Fruit fly (Drosophila melanogaster) whole organism, embryonic: ENCODE results near the gene CG15365.
A peak's percentile ranks its signal among the peaks of the same experiment; 100 is the strongest.

Source experiments
- Awh ChIP-seq: fragments of 200-800 bp; sonication (Bioruptor generic); IDR thresholded peaks from 2 replicates; pipeline ENCODE4, ENCODE4 v1.3.6; 2022; ENCODE audit warnings: missing biosample characterization, missing genetic modification characterization
- CG10366 ChIP-seq: fragments of 200-800 bp; sonication (Bioruptor generic); IDR thresholded peaks from 2 replicates; pipeline ENCODE4 v1.3.6; 2022; ENCODE audit warnings: missing biosample characterization, missing genetic modification characterization
- CG11085 ChIP-seq: fragments of 200-800 bp; sonication (Bioruptor generic); IDR thresholded peaks from 2 replicates; pipeline ENCODE4 v1.3.6; 2022; ENCODE audit warnings: missing biosample characterization, missing genetic modification characterization
- CG11695 ChIP-seq: fragments of 200-800 bp; sonication (Bioruptor generic); IDR thresholded peaks from 3 replicates; pipeline ENCODE4 v1.3.6; 2022; ENCODE audit warnings: missing biosample characterization, missing genetic modification characterization
- CG12236 ChIP-seq: fragments of 200-800 bp; sonication (Bioruptor generic); optimal IDR thresholded peaks from 2 replicates; lab custom pipeline; 2016; ENCODE audit warnings: missing biosample characterization, missing genetic modification characterization
- CG12391 ChIP-seq: fragments of 200-800 bp; sonication (Bioruptor generic); optimal IDR thresholded peaks from 3 replicates; lab custom pipeline; 2018; ENCODE audit warnings: missing biosample characterization, mild to moderate bottlenecking, missing genetic modification characterization, moderate library complexity
- CG15601 ChIP-seq: fragments of 200-800 bp; sonication (Bioruptor generic); optimal IDR thresholded peaks from 3 replicates; lab custom pipeline; 2019; ENCODE audit warnings: missing biosample characterization, mild to moderate bottlenecking, missing genetic modification characterization, moderate library complexity
- CG15696 ChIP-seq: fragments of 200-800 bp; sonication (Bioruptor generic); optimal IDR thresholded peaks from 2 replicates; lab custom pipeline; 2019; ENCODE audit warnings: missing biosample characterization, mild to moderate bottlenecking, missing genetic modification characterization, moderate library complexity
- CG16815 ChIP-seq: fragments of 200-800 bp; sonication (Bioruptor generic); optimal IDR thresholded peaks from 3 replicates; lab custom pipeline; 2017; ENCODE audit warnings: missing biosample characterization, mild to moderate bottlenecking, missing genetic modification characterization
- CG17385 ChIP-seq: fragments of 200-800 bp; sonication (Bioruptor generic); optimal IDR thresholded peaks from 3 replicates; lab custom pipeline; 2018; ENCODE audit warnings: missing biosample characterization, mild to moderate bottlenecking, missing genetic modification characterization
- CG1792 ChIP-seq: fragments of 200-800 bp; sonication (Bioruptor generic); optimal IDR thresholded peaks from 2 replicates; lab custom pipeline; 2016; ENCODE audit warnings: missing biosample characterization, missing genetic modification characterization
- CG2116 ChIP-seq: fragments of 200-800 bp; sonication (Bioruptor generic); optimal IDR thresholded peaks from 3 replicates; lab custom pipeline; 2018; ENCODE audit warnings: missing biosample characterization, mild to moderate bottlenecking, missing genetic modification characterization
- CG30431 ChIP-seq: fragments of 200-800 bp; sonication (Bioruptor generic); optimal IDR thresholded peaks from 2 replicates; lab custom pipeline; 2017; ENCODE audit warnings: missing biosample characterization, missing genetic modification characterization
- CG33213 ChIP-seq: fragments of 200-800 bp; sonication (Bioruptor generic); optimal IDR thresholded peaks from 3 replicates; lab custom pipeline; 2016; ENCODE audit warnings: missing biosample characterization, missing genetic modification characterization
- CG4424 ChIP-seq: fragments of 200-800 bp; sonication (Bioruptor generic); optimal IDR thresholded peaks from 3 replicates; lab custom pipeline; 2016; ENCODE audit warnings: missing biosample characterization, missing genetic modification characterization
- CG6272 ChIP-seq: fragments of 200-800 bp; sonication (Bioruptor generic); IDR thresholded peaks from 2 replicates; pipeline ENCODE4 v1.3.6; 2022; ENCODE audit warnings: missing biosample characterization, missing genetic modification characterization
- CG6689 ChIP-seq: fragments of 200-800 bp; sonication (Bioruptor generic); IDR thresholded peaks from 2 replicates; pipeline ENCODE4 v1.3.6; 2022; ENCODE audit warnings: missing biosample characterization, missing genetic modification characterization
- CG7556 ChIP-seq: fragments of 200-800 bp; sonication (Bioruptor generic); optimal IDR thresholded peaks from 2 replicates; lab custom pipeline; 2017; ENCODE audit warnings: missing biosample characterization, mild to moderate bottlenecking, missing genetic modification characterization
- CG8388 ChIP-seq: fragments of 200-800 bp; sonication (Bioruptor generic); optimal IDR thresholded peaks from 2 replicates; lab custom pipeline; 2019; ENCODE audit warnings: missing biosample characterization, mild to moderate bottlenecking, missing genetic modification characterization, moderate library complexity
- CG8944 ChIP-seq: fragments of 200-800 bp; sonication (Bioruptor generic); optimal IDR thresholded peaks from 3 replicates; lab custom pipeline; 2016; ENCODE audit warnings: missing biosample characterization, missing genetic modification characterization
- CG9932 ChIP-seq: fragments of 200-800 bp; sonication (Bioruptor generic); IDR thresholded peaks from 2 replicates; pipeline ENCODE4 v1.3.6; 2022; ENCODE audit warnings: missing biosample characterization, missing genetic modification characterization
- CkIIα-i1 ChIP-seq: fragments of 200-800 bp; sonication (Bioruptor generic); IDR thresholded peaks from 2 replicates; pipeline ENCODE4 v1.3.6; 2022; ENCODE audit warnings: missing biosample characterization, missing genetic modification characterization
- Doc2 ChIP-seq: fragments of 200-800 bp; sonication (Bioruptor generic); IDR thresholded peaks from 2 replicates; pipeline ENCODE4 v1.3.6; 2022; ENCODE audit warnings: missing biosample characterization, missing genetic modification characterization
- H15 ChIP-seq: fragments of 200-800 bp; sonication (Bioruptor generic); IDR thresholded peaks from 3 replicates; pipeline ENCODE4 v1.3.6; 2022; ENCODE audit warnings: missing biosample characterization, missing genetic modification characterization
- H2.0 ChIP-seq: fragments of 200-800 bp; sonication (Bioruptor generic); IDR thresholded peaks from 2 replicates; pipeline ENCODE4 v1.3.6; 2022; ENCODE audit warnings: missing biosample characterization, missing genetic modification characterization
- Hr51 ChIP-seq, 2 experiments: fragments of 200-800 bp; sonication (Bioruptor generic); optimal IDR thresholded peaks; 2 replicates in 1 of 2; 3 replicates in 1 of 2; lab custom pipeline; 2016 to 2018; ENCODE audit warnings: missing biosample characterization in 2 of 2, missing genetic modification characterization in 2 of 2, mild to moderate bottlenecking in 1 of 2, moderate library complexity in 1 of 2
- Rfx ChIP-seq: fragments of 200-800 bp; sonication (Bioruptor generic); IDR thresholded peaks from 2 replicates; pipeline ENCODE4 v1.3.6; 2022; ENCODE audit warnings: missing biosample characterization, missing genetic modification characterization
- Sox100B ChIP-seq: fragments of 200-800 bp; sonication (Bioruptor generic); optimal IDR thresholded peaks from 3 replicates; lab custom pipeline; 2018; ENCODE audit warnings: missing biosample characterization, mild to moderate bottlenecking, missing genetic modification characterization
- Tbp ChIP-seq: fragments of >200 bp; optimal IDR thresholded peaks from 2 replicates; lab custom pipeline; 2018; ENCODE audit warnings: missing biosample characterization, missing genetic modification characterization
- bab2 ChIP-seq: fragments of 200-800 bp; sonication (Bioruptor generic); optimal IDR thresholded peaks from 2 replicates; lab custom pipeline; 2016; ENCODE audit warnings: missing biosample characterization, missing genetic modification characterization
- btn ChIP-seq: fragments of 200-800 bp; sonication (Bioruptor generic); optimal IDR thresholded peaks from 2 replicates; lab custom pipeline; 2016; ENCODE audit warnings: missing biosample characterization, missing genetic modification characterization
- chm ChIP-seq: fragments of 200-800 bp; sonication (Bioruptor generic); IDR thresholded peaks from 2 replicates; pipeline ENCODE4 v1.3.6; 2022; ENCODE audit warnings: missing biosample characterization, missing genetic modification characterization
- cwo ChIP-seq: fragments of 200-800 bp; sonication (Bioruptor generic); optimal IDR thresholded peaks from 3 replicates; lab custom pipeline; 2017; ENCODE audit warnings: missing biosample characterization, missing genetic modification characterization, mild to moderate bottlenecking, moderate library complexity, missing genetic modification reagents
- dmrt99B ChIP-seq: fragments of 200-800 bp; sonication (Bioruptor generic); optimal IDR thresholded peaks from 2 replicates; lab custom pipeline; 2018; ENCODE audit warnings: missing biosample characterization, mild to moderate bottlenecking, missing genetic modification characterization, moderate library complexity
- ems ChIP-seq: fragments of 200-800 bp; sonication (Bioruptor generic); optimal IDR thresholded peaks from 3 replicates; lab custom pipeline; 2016; ENCODE audit warnings: missing biosample characterization, missing genetic modification characterization
- gcm ChIP-seq: fragments of 200-800 bp; sonication (Bioruptor generic); optimal IDR thresholded peaks from 2 replicates; lab custom pipeline; 2019; ENCODE audit warnings: missing biosample characterization, mild to moderate bottlenecking, missing genetic modification characterization, moderate library complexity
- gem ChIP-seq: fragments of 200-800 bp; sonication (Bioruptor generic); optimal IDR thresholded peaks from 2 replicates; lab custom pipeline; 2019; ENCODE audit warnings: missing biosample characterization, mild to moderate bottlenecking, missing genetic modification characterization, moderate library complexity
- ind ChIP-seq: fragments of 200-800 bp; sonication (Bioruptor generic); optimal IDR thresholded peaks from 3 replicates; lab custom pipeline; 2016; ENCODE audit warnings: missing biosample characterization, missing genetic modification characterization
- lov ChIP-seq, 2 experiments: fragments of 200-800 bp in 1 of 2; fragments of >200 bp in 1 of 2; sonication (Bioruptor generic) in 1 of 2; IDR thresholded peaks in 1 of 2; optimal IDR thresholded peaks in 1 of 2; 2 replicates in 1 of 2; 3 replicates in 1 of 2; pipeline versions ENCODE4 v1.3.6 to Lab custom; 2017 to 2022; ENCODE audit warnings: missing biosample characterization in 1 of 2, missing genetic modification characterization in 1 of 2
- luna ChIP-seq: fragments of 200-800 bp; sonication (Bioruptor generic); optimal IDR thresholded peaks from 2 replicates; lab custom pipeline; 2016; ENCODE audit warnings: missing biosample characterization, missing genetic modification characterization
- nerfin-1 ChIP-seq: fragments of 200-800 bp; sonication (Bioruptor generic); optimal IDR thresholded peaks from 3 replicates; lab custom pipeline; 2019; ENCODE audit warnings: missing biosample characterization, mild to moderate bottlenecking, missing genetic modification characterization, moderate library complexity
- nmo ChIP-seq: fragments of 200-800 bp; sonication (Bioruptor generic); optimal IDR thresholded peaks from 2 replicates; lab custom pipeline; 2018; ENCODE audit warnings: missing biosample characterization, mild to moderate bottlenecking, missing genetic modification characterization, moderate library complexity
- odd ChIP-seq: fragments of 200-800 bp; sonication (Bioruptor generic); optimal IDR thresholded peaks from 2 replicates; lab custom pipeline; 2017; ENCODE audit warnings: missing biosample characterization, mild to moderate bottlenecking, missing genetic modification characterization
- pros ChIP-seq: fragments of 200-800 bp; sonication (Bioruptor generic); optimal IDR thresholded peaks from 3 replicates; lab custom pipeline; 2019; ENCODE audit warnings: missing biosample characterization, mild to moderate bottlenecking, missing genetic modification characterization, moderate library complexity
- so ChIP-seq: fragments of 200-800 bp; sonication (Bioruptor generic); IDR thresholded peaks from 3 replicates; pipeline ENCODE4 v1.3.6; 2022; ENCODE audit warnings: missing biosample characterization, missing genetic modification characterization
- sob ChIP-seq: fragments of 200-800 bp; sonication (Bioruptor generic); IDR thresholded peaks from 2 replicates; pipeline ENCODE4 v1.3.6; 2022; ENCODE audit warnings: missing biosample characterization, missing genetic modification characterization
- trh ChIP-seq: fragments of 200-800 bp; sonication (Bioruptor generic); optimal IDR thresholded peaks from 2 replicates; lab custom pipeline; 2016; ENCODE audit warnings: missing biosample characterization, missing genetic modification characterization
- ttk ChIP-seq: fragments of 200-800 bp; sonication (Bioruptor generic); IDR thresholded peaks from 2 replicates; pipeline ENCODE4 v2.1.2; 2022; ENCODE audit warnings: missing biosample characterization, missing genetic modification characterization
- unpg ChIP-seq: fragments of 200-800 bp; sonication (Bioruptor generic); optimal IDR thresholded peaks from 3 replicates; lab custom pipeline; 2018; ENCODE audit warnings: missing biosample characterization, mild to moderate bottlenecking, missing genetic modification characterization, moderate library complexity
- vfl ChIP-seq: fragments of 200-800 bp; sonication (Bioruptor generic); optimal IDR thresholded peaks from 2 replicates; lab custom pipeline; 2016; ENCODE audit warnings: missing biosample characterization, missing genetic modification characterization

The CG15365 gene

dm6 chrX:9060078-9060477, 7.7 kb downstream of the CG15365 start (continued):
- TF ChIP-seq CG17385 (GFP tag; lab: Kevin White, UChicago) (peak; percentile 80), luna (GFP tag; lab: Kevin White, UChicago) (no peak), CG15696 (no peak), CG1792 (GFP tag; lab: Kevin White, UChicago) (peak; percentile 11), trh (GFP tag; lab: Kevin White, UChicago) (no peak), CkIIα-i1 (0 out of 2 replicates have a peak, but pooled peaks have one; percentile 20), CG10366 (GFP tag; lab: Robert Waterston, UW) (peak; percentile 81), bab2 (GFP tag; lab: Kevin White, UChicago) (peak; percentile 27), Hr51 (GFP tag; optimal IDR thresholded peaks at IDR 0.05; lab: Kevin White, UChicago) (peak; percentile 11 to 89), btn (GFP tag; lab: Kevin White, UChicago) (no peak), CG11695 (peak; percentile 78), cwo (GFP tag; lab: Kevin White, UChicago) (peak; percentile 55), CG4424 (GFP tag; lab: Kevin White, UChicago) (peak; percentile 64), H15 (peak; percentile 57; the same call in 2 of the 3 replicates), ind (GFP tag; lab: Kevin White, UChicago) (peak; percentile 61), Awh (peak; percentile 75), Tbp (GFP tag; lab: Kevin White, UChicago) (no peak), vfl (GFP tag; lab: Kevin White, UChicago) (no peak), ems (GFP tag; lab: Kevin White, UChicago) (peak; percentile 61), CG2116 (peak; percentile 6), H2.0 (GFP tag; lab: Robert Waterston, UW) (peak; percentile 84), CG15601 (peak; percentile 68), CG12236 (GFP tag; lab: Kevin White, UChicago) (peak; percentile 34), CG16815 (GFP tag; lab: Kevin White, UChicago) (peak; percentile 34), gcm (GFP tag; lab: Kevin White, UChicago) (peak; percentile 79), CG8944 (GFP tag; lab: Kevin White, UChicago) (peak; percentile 22), Doc2 (peak; percentile 14; the same call in 1 of the 2 replicates), Sox100B (peak; percentile 70), CG33213 (GFP tag; lab: Kevin White, UChicago) (no peak), CG8388 (GFP tag; lab: Kevin White, UChicago) (peak; percentile 75), so (GFP tag; lab: Robert Waterston, UW) (peak; percentile 71; the same call in 2 of the 3 replicates), CG9932 (peak; percentile 31; the same call in 1 of the 2 replicates), nmo (GFP tag; lab: Kevin White, UChicago) (peak; percentile 57), CG12391 (tag; lab: Kevin White, UChicago) (peak; percentile 84), pros (GFP tag; lab: Kevin White, UChicago) (no peak), CG6689 (GFP tag; lab: Robert Waterston, UW) (peak; percentile 83), ttk (peak; percentile 56; the same call in 1 of the 2 replicates), Rfx (GFP tag; lab: Robert Waterston, UW) (peak; percentile 74), CG11085 (GFP tag; lab: Robert Waterston, UW) (no peak), dmrt99B (tag; lab: Kevin White, UChicago) (peak; percentile 85), CG7556 (GFP tag; lab: Kevin White, UChicago) (peak; percentile 66), gem (tag; lab: Kevin White, UChicago) (peak; percentile 87), lov (optimal IDR thresholded peaks at IDR 0.05; lab: Kevin White, UChicago) (no peak), lov (GFP tag; IDR thresholded peaks at IDR 0.05; lab: Robert Waterston, UW) (0 out of 3 replicates have a peak, but pooled peaks have one; percentile 49), odd (GFP tag; lab: Kevin White, UChicago) (peak; percentile 69), nerfin-1 (tag; lab: Kevin White, UChicago) (peak; percentile 59), CG6272 (GFP tag; lab: Robert Waterston, UW) (no peak; the same call in 1 of the 2 replicates), unpg (GFP tag; lab: Kevin White, UChicago) (peak; percentile 89), sob (GFP tag; lab: Robert Waterston, UW) (peak; percentile 69), chm (peak; percentile 52; the same call in 1 of the 2 replicates), CG30431 (GFP tag; lab: Kevin White, UChicago) (peak; percentile 25)
